Fruit fly (Drosophila melanogaster) whole organism, adult: ENCODE results near the gene Bsg.

Experiments used
- CG12768 ChIP-seq: fragments of 200-800 bp; sonication (Bioruptor generic); optimal IDR thresholded peaks from 2 replicates; lab custom pipeline; 2017; ENCODE audit warnings: missing biosample characterization, missing genetic modification characterization, mild to moderate bottlenecking, moderate library complexity, missing genetic modification reagents
- CG33017 ChIP-seq: fragments of 200-800 bp; sonication (Bioruptor generic); optimal IDR thresholded peaks from 2 replicates; lab custom pipeline; 2018; ENCODE audit warnings: missing biosample characterization, mild to moderate bottlenecking, missing genetic modification characterization, moderate library complexity
- CG5204 ChIP-seq: fragments of 200-800 bp; sonication (Bioruptor generic); optimal IDR thresholded peaks from 2 replicates; lab custom pipeline; 2016; ENCODE audit warnings: missing biosample characterization, missing genetic modification characterization
- CG7045 ChIP-seq: fragments of 200-800 bp; sonication (Bioruptor generic); optimal IDR thresholded peaks from 2 replicates; lab custom pipeline; 2017; ENCODE audit warnings: missing biosample characterization, mild to moderate bottlenecking, missing genetic modification characterization
- CG7101 ChIP-seq: fragments of 200-800 bp; sonication (Bioruptor generic); optimal IDR thresholded peaks from 2 replicates; lab custom pipeline; 2018; ENCODE audit warnings: missing biosample characterization, mild to moderate bottlenecking, missing genetic modification characterization, moderate library complexity
- Crg-1 ChIP-seq: fragments of 200-800 bp; sonication (Bioruptor generic); optimal IDR thresholded peaks from 2 replicates; lab custom pipeline; 2016; ENCODE audit warnings: missing biosample characterization, missing genetic modification characterization
- kay ChIP-seq: fragments of 200-800 bp; sonication (Bioruptor generic); peaks from one replicate; lab custom pipeline; 2016; ENCODE audit warnings: missing biosample characterization, missing genetic modification characterization, borderline replicate concordance
- ovo ChIP-seq: fragments of 200-800 bp; sonication (Bioruptor generic); optimal IDR thresholded peaks from 2 replicates; lab custom pipeline; 2016; ENCODE audit warnings: missing biosample characterization, missing genetic modification characterization
- tj ChIP-seq: fragments of 200-800 bp; sonication (Bioruptor generic); optimal IDR thresholded peaks from 3 replicates; lab custom pipeline; 2017; ENCODE audit warnings: missing biosample characterization, mild to moderate bottlenecking, missing genetic modification characterization, moderate library complexity

DNA sequence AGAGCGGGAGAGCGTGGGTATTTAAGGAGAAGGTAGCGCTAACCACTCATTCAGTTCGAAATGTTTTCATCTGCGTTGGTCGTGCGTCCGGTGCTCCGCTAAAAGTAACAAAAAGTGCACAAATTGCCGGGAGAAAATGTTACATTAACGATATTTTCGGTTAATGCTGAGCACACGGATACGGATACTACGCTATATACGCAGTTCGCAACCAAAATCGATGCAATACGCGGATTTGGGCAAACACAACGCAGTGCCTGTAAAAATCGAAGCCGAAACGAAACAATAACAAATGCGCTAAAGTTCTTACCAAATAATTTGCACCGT, 79.8 kb downstream of the Bsg start, which contains the start of gene Piezo:
- TF ChIP-seq CG7045 (GFP tag; lab: Kevin White, UChicago): no peak
- TF ChIP-seq Crg-1 (GFP tag; lab: Kevin White, UChicago): no peak
- no peak for TF ChIP-seq CG33017 (tag; lab: Kevin White, UChicago)
- TF ChIP-seq tj (GFP tag; lab: Kevin White, UChicago): peak; percentile 65
- no peak for TF ChIP-seq kay (GFP tag; lab: Kevin White, UChicago)
- no peak for TF ChIP-seq CG5204 (GFP tag; lab: Kevin White, UChicago)
- no peak for TF ChIP-seq ovo (GFP tag; lab: Kevin White, UChicago)
- no peak for TF ChIP-seq CG7101
- TF ChIP-seq CG12768 (GFP tag; lab: Kevin White, UChicago): no peak
